Worm (Caenorhabditis elegans) whole organism, young adult: ENCODE data around the gene T08B1.4.

ENCODE experiments used
- B0019.2 ChIP-seq: fragments of 200-800 bp; sonication (Bioruptor generic); conservative IDR thresholded peaks from 2 replicates; pipeline ENCODE4 v1.3.6; 2022; ENCODE audit warnings: missing genetic modification reagents, missing genetic modification characterization, missing compliant biosample characterization
- C06A6.2 ChIP-seq: fragments of 200-800 bp; sonication (Bioruptor generic); conservative IDR thresholded peaks from 2 replicates; pipeline ENCODE4 v1.3.6; 2022; ENCODE audit warnings: missing genetic modification characterization, missing compliant biosample characterization
- F57A8.1 ChIP-seq: fragments of 200-800 bp; sonication (Bioruptor generic); optimal IDR thresholded peaks from 2 replicates; lab custom pipeline; 2018; ENCODE audit warnings: mild to moderate bottlenecking, missing genetic modification characterization, moderate library complexity, missing compliant biosample characterization
- K12H6.12 ChIP-seq: fragments of 200-800 bp; sonication (Bioruptor generic); optimal IDR thresholded peaks from 2 replicates; lab custom pipeline; 2018; ENCODE audit warnings: mild to moderate bottlenecking, missing genetic modification characterization, missing compliant biosample characterization
- Y53F4B.3 ChIP-seq: fragments of 200-800 bp; sonication (Bioruptor generic); IDR thresholded peaks from 2 replicates; pipeline ENCODE4 v1.3.6; 2022; ENCODE audit warnings: missing genetic modification reagents, missing genetic modification characterization, missing compliant biosample characterization
- Y67H2A.10 ChIP-seq: fragments of 200-800 bp; sonication (Bioruptor generic); conservative IDR thresholded peaks from 2 replicates; pipeline ENCODE4 v1.3.6; 2022; ENCODE audit warnings: missing genetic modification reagents, missing genetic modification characterization, missing compliant biosample characterization
- ama-1 ChIP-seq, 3 experiments: fragments of 150-350 bp in 1 of 3; sonication (generic microtip) in 2 of 3; optimal IDR thresholded peaks; 2 replicates each; lab custom pipeline; 2014 to 2018; ENCODE audit warnings: missing biosample characterization in 2 of 3, missing genetic modification characterization in 2 of 3, missing genetic modification reagents in 2 of 3
- aptf-2 ChIP-seq: fragments of 200-800 bp; sonication (Bioruptor generic); conservative IDR thresholded peaks from 2 replicates; pipeline ENCODE4 v1.3.6; 2022; ENCODE audit warnings: missing genetic modification reagents, missing genetic modification characterization, missing compliant biosample characterization
- athp-1 ChIP-seq: sonication (generic microtip); optimal IDR thresholded peaks from 2 replicates; lab custom pipeline; 2017; ENCODE audit warnings: mild to moderate bottlenecking, missing genetic modification characterization, missing compliant biosample characterization
- attf-3 ChIP-seq: fragments of 200-800 bp; sonication (Bioruptor generic); conservative IDR thresholded peaks from 2 replicates; pipeline ENCODE4 v1.3.6; 2022; ENCODE audit warnings: missing genetic modification reagents, missing genetic modification characterization, missing compliant biosample characterization
- bed-2 ChIP-seq: fragments of 200-800 bp; sonication (Bioruptor generic); IDR thresholded peaks from 2 replicates; pipeline ENCODE4 v1.3.6; 2022; ENCODE audit warnings: missing genetic modification reagents, missing genetic modification characterization, missing compliant biosample characterization
- cebp-1 ChIP-seq, 2 experiments: fragments of 200-800 bp in 1 of 2; sonication (Bioruptor generic) in 1 of 2; sonication (generic microtip) in 1 of 2; IDR thresholded peaks in 1 of 2; optimal IDR thresholded peaks in 1 of 2; 2 replicates each; pipeline versions ENCODE4 v1.3.6 to Lab custom; 2017 to 2022; ENCODE audit warnings: missing compliant biosample characterization in 2 of 2, missing genetic modification characterization in 2 of 2, mild to moderate bottlenecking in 1 of 2, missing genetic modification reagents in 1 of 2, moderate library complexity in 1 of 2
- ceh-27 ChIP-seq: fragments of 200-800 bp; sonication (Bioruptor generic); optimal IDR thresholded peaks from 2 replicates; lab custom pipeline; 2018; ENCODE audit warnings: mild to moderate bottlenecking, missing genetic modification characterization, moderate library complexity, missing compliant biosample characterization
- efl-1 ChIP-seq: fragments of 150-350 bp; optimal IDR thresholded peaks from 2 replicates; lab custom pipeline; 2014; ENCODE audit warnings: missing biosample characterization, missing genetic modification reagents, missing genetic modification characterization
- egrh-3 ChIP-seq: fragments of 200-800 bp; sonication (Bioruptor generic); IDR thresholded peaks from 2 replicates; pipeline ENCODE4 v1.3.6; 2022; ENCODE audit warnings: missing genetic modification reagents, missing genetic modification characterization, missing compliant biosample characterization
- fkh-3 ChIP-seq: sonication (generic microtip); optimal IDR thresholded peaks from 2 replicates; lab custom pipeline; 2016; ENCODE audit warnings: mild to moderate bottlenecking, missing genetic modification characterization, missing compliant biosample characterization
- hlh-26 ChIP-seq: fragments of 200-800 bp; sonication (Bioruptor generic); conservative IDR thresholded peaks from 2 replicates; pipeline ENCODE4 v1.3.6; 2022; ENCODE audit warnings: missing genetic modification reagents, missing genetic modification characterization, missing compliant biosample characterization
- hmg-1.2 ChIP-seq: fragments of 200-800 bp; sonication (Bioruptor generic); IDR thresholded peaks from 2 replicates; pipeline ENCODE4 v1.3.6; 2022; ENCODE audit warnings: missing genetic modification reagents, missing genetic modification characterization, missing compliant biosample characterization
- hrde-1 ChIP-seq: sonication (generic microtip); optimal IDR thresholded peaks from 2 replicates; lab custom pipeline; 2016; ENCODE audit warnings: missing genetic modification characterization, mild to moderate bottlenecking, missing compliant biosample characterization, moderate library complexity, missing genotype, missing genetic modification reagents, borderline replicate concordance
- let-526 ChIP-seq: fragments of 200-800 bp; sonication (Bioruptor generic); IDR thresholded peaks from 2 replicates; pipeline ENCODE4 v1.3.6; 2022; ENCODE audit warnings: missing genetic modification reagents, missing genetic modification characterization, missing compliant biosample characterization
- lin-26 ChIP-seq: fragments of 200-800 bp; sonication (Bioruptor generic); IDR thresholded peaks from 2 replicates; pipeline ENCODE4 v1.3.6; 2022; ENCODE audit warnings: missing genetic modification reagents, missing genetic modification characterization, missing compliant biosample characterization
- lin-40 ChIP-seq: sonication (generic microtip); optimal IDR thresholded peaks from 2 replicates; lab custom pipeline; 2016; ENCODE audit warnings: missing genetic modification characterization, mild to moderate bottlenecking, missing compliant biosample characterization, missing genotype, missing genetic modification reagents
- lin-54 ChIP-seq: fragments of 200-800 bp; sonication (Bioruptor generic); optimal IDR thresholded peaks from 2 replicates; lab custom pipeline; 2018; ENCODE audit warnings: mild to moderate bottlenecking, missing genetic modification characterization, missing compliant biosample characterization
- lir-1 ChIP-seq: fragments of 200-800 bp; sonication (Bioruptor generic); conservative IDR thresholded peaks from 2 replicates; pipeline ENCODE4 v1.3.6; 2022; ENCODE audit warnings: missing genetic modification reagents, missing genetic modification characterization, missing compliant biosample characterization
- lsl-1 ChIP-seq: fragments of 200-800 bp; sonication (Bioruptor generic); optimal IDR thresholded peaks from 2 replicates; lab custom pipeline; 2018; ENCODE audit warnings: mild to moderate bottlenecking, missing genetic modification characterization, moderate library complexity, missing compliant biosample characterization
- lsy-27 ChIP-seq: sonication (generic microtip); optimal IDR thresholded peaks from 2 replicates; lab custom pipeline; 2017; ENCODE audit warnings: missing genetic modification characterization, mild to moderate bottlenecking, missing compliant biosample characterization, antibody characterized with exemption, missing genotype, borderline replicate concordance; ENCODE audit not compliant: insufficient read depth
- madf-10 ChIP-seq: sonication (generic microtip); optimal IDR thresholded peaks from 2 replicates; lab custom pipeline; 2016; ENCODE audit warnings: mild to moderate bottlenecking, missing genetic modification characterization, missing compliant biosample characterization
- madf-6 ChIP-seq: fragments of 200-800 bp; sonication (Bioruptor generic); IDR thresholded peaks from 2 replicates; pipeline ENCODE4 v1.3.6; 2022; ENCODE audit warnings: missing genetic modification reagents, missing genetic modification characterization, missing compliant biosample characterization
- madf-8 ChIP-seq: fragments of 200-800 bp; sonication (Bioruptor generic); conservative IDR thresholded peaks from 2 replicates; pipeline ENCODE4 v1.3.6; 2022; ENCODE audit warnings: missing genetic modification reagents, missing genetic modification characterization, missing compliant biosample characterization
- mcd-1 ChIP-seq: fragments of 200-800 bp; sonication (Bioruptor generic); IDR thresholded peaks from 2 replicates; pipeline ENCODE4 v1.3.6; 2022; ENCODE audit warnings: missing genetic modification reagents, missing genetic modification characterization, missing compliant biosample characterization
- nfyb-1 ChIP-seq: fragments of 200-800 bp; sonication (Bioruptor generic); IDR thresholded peaks from 2 replicates; pipeline ENCODE4 v1.3.6; 2022; ENCODE audit warnings: missing genetic modification reagents, missing genetic modification characterization, missing compliant biosample characterization
- nhr-179 ChIP-seq: sonication (generic microtip); optimal IDR thresholded peaks from 2 replicates; lab custom pipeline; 2016; ENCODE audit warnings: mild to moderate bottlenecking, missing genetic modification characterization, missing compliant biosample characterization
- sea-2 ChIP-seq: fragments of 200-800 bp; sonication (Bioruptor generic); IDR thresholded peaks from 2 replicates; pipeline ENCODE4 v1.3.6; 2022; ENCODE audit warnings: missing genetic modification characterization, missing compliant biosample characterization
- somi-1 ChIP-seq: fragments of 200-800 bp; sonication (Bioruptor generic); optimal IDR thresholded peaks from 2 replicates; lab custom pipeline; 2018; ENCODE audit warnings: mild to moderate bottlenecking, missing genetic modification characterization, missing compliant biosample characterization
- tbx-9 ChIP-seq: sonication (generic microtip); optimal IDR thresholded peaks from 2 replicates; lab custom pipeline; 2016; ENCODE audit warnings: borderline replicate concordance, missing genetic modification characterization, inconsistent platforms, missing compliant biosample characterization
- zfh-2 ChIP-seq: fragments of 200-800 bp; sonication (Bioruptor generic); conservative IDR thresholded peaks from 2 replicates; pipeline ENCODE4 v1.3.6; 2022; ENCODE audit warnings: missing genetic modification reagents, missing genetic modification characterization, missing compliant biosample characterization
- zim-3 ChIP-seq: sonication (generic microtip); optimal IDR thresholded peaks from 2 replicates; lab custom pipeline; 2017; ENCODE audit warnings: mild to moderate bottlenecking, missing genetic modification characterization, moderate library complexity, missing compliant biosample characterization
- ztf-25 ChIP-seq: fragments of 200-800 bp; sonication (Bioruptor generic); IDR thresholded peaks from 2 replicates; pipeline ENCODE4 v1.3.6; 2022; ENCODE audit warnings: missing genetic modification reagents, missing genetic modification characterization, missing compliant biosample characterization
- ztf-3 ChIP-seq: fragments of 200-800 bp; sonication (Bioruptor generic); optimal IDR thresholded peaks from 2 replicates; lab custom pipeline; 2018; ENCODE audit warnings: mild to moderate bottlenecking, missing genetic modification characterization, missing compliant biosample characterization

T08B1.4 gene

DNA sequence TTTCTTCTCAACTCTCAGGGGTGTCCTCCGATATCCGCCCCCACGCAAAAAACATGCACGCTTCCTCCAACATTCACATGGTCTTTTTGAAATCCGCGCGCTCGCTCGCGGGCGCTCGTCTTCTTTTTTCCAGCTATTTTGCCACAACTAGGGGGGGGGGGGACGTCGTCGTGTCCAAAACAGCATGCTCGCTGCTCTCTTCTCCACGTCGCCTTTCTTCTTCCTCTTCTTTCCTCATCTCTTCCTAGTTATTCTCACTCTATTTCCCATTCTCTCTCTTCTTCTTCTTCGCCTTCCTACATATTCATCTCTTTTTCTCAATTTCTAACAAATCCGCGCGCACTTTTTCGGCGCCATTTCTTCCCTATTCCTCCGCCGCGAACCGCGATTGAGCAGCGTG lies 35.6 kb upstream of the T08B1.4 start:
- TF ChIP-seq F57A8.1 (GFP tag; lab: Kevin White, UChicago) = peak; percentile 23
- TF ChIP-seq cebp-1 (GFP tag; IDR thresholded peaks at IDR 0.05; lab: Robert Waterston, UW) = no peak
- TF ChIP-seq cebp-1 (tag; optimal IDR thresholded peaks at IDR 0.05; lab: Kevin White, UChicago) = peak; percentile 47
- peak; percentile 25; the same call in 1 of the 2 replicates for TF ChIP-seq mcd-1 (GFP tag; lab: Robert Waterston, UW)
- 0 out of 2 replicates have a peak, but pooled peaks have one; percentile 15 for TF ChIP-seq egrh-3 (GFP tag; lab: Robert Waterston, UW)
- TF ChIP-seq efl-1 (GFP tag; lab: Kevin White, UChicago) = no peak
- no peak for TF ChIP-seq aptf-2 (GFP tag; lab: Robert Waterston, UW)
- 0 out of 2 replicates have a peak, but pooled peaks have one; percentile 7 for TF ChIP-seq hmg-1.2 (GFP tag; lab: Robert Waterston, UW)
- peak; percentile 61 for TF ChIP-seq K12H6.12 (tag; lab: Kevin White, UChicago)
- TF ChIP-seq lin-40 = peak; percentile 17
- peak; percentile 86 for TF ChIP-seq zfh-2 (GFP tag; lab: Robert Waterston, UW)
- TF ChIP-seq sea-2 (GFP tag; lab: Robert Waterston, UW) = no peak
- peak; percentile 12 for TF ChIP-seq ceh-27 (GFP tag; lab: Kevin White, UChicago)

DNA sequence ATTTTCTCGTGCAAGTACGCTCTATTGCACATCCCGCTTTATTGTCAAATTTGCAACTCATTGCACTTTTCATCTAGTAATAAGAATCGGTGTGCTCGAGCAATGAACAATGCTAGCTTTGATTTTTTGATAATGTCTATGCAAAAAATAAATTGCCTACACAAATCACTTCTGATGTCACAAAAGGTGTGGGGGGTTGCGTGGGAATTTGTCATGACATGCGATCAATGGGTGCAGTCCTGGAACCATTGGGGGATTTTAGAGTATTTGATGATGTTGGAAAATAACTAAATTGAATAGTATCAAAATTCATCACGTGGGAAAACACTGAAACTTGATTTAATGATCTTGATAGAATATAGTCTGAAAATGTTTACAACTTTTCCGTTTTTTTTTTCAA lies 33.2 kb upstream of the T08B1.4 start:
- TF ChIP-seq hlh-26 (GFP tag; lab: Robert Waterston, UW) (no peak), lin-40 (no peak), bed-2 (GFP tag; lab: Robert Waterston, UW) (no peak), nhr-179 (tag; lab: Kevin White, UChicago) (no peak), hrde-1 (tag; lab: Kevin White, UChicago) (no peak), tbx-9 (no peak), madf-8 (no peak), lir-1 (GFP tag; lab: Robert Waterston, UW) (no peak), zfh-2 (GFP tag; lab: Robert Waterston, UW) (no peak), lsl-1 (GFP tag; lab: Kevin White, UChicago) (no peak), C06A6.2 (no peak), cebp-1 (GFP tag; IDR thresholded peaks at IDR 0.05; lab: Robert Waterston, UW) (no peak), cebp-1 (tag; optimal IDR thresholded peaks at IDR 0.05; lab: Kevin White, UChicago) (no peak), somi-1 (GFP tag; lab: Kevin White, UChicago) (no peak), fkh-3 (tag; lab: Kevin White, UChicago) (no peak), sea-2 (GFP tag; lab: Robert Waterston, UW) (no peak), madf-10 (tag; lab: Kevin White, UChicago) (no peak), lin-54 (GFP tag; lab: Kevin White, UChicago) (no peak), let-526 (GFP tag; lab: Robert Waterston, UW) (no peak)

DNA sequence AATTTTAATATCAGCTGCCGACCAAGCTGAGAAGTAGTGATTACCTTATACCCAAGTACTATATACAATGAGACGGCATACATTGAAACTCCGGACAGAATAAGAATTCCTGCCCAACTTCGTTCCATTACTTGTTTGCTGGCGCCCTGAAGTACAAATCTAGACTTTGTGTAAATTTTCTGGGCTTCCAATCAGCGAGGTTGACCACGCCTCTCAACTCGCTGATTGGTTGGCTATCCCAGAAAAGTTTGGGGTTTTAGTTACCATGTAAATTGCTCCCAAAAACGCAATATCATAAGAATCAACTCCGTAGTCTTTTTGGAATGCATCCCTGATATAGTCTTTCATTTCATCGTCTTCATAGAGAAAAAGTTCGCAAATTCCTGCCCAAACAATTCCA lies 23.8 kb upstream of the T08B1.4 start:
- TF ChIP-seq Y67H2A.10 (GFP tag; lab: Robert Waterston, UW) (no peak), attf-3 (no peak), zim-3 (tag; lab: Kevin White, UChicago) (no peak), Y53F4B.3 (no peak), nhr-179 (tag; lab: Kevin White, UChicago) (no peak), nfyb-1 (GFP tag; lab: Robert Waterston, UW) (no peak), madf-6 (no peak), lsy-27 (tag; lab: Kevin White, UChicago) (no peak), C06A6.2 (no peak), athp-1 (tag; lab: Kevin White, UChicago) (no peak), ama-1 (optimal IDR thresholded peaks at IDR 0.05; lab: Kevin White, UChicago) (no peak), ama-1 (GFP tag; optimal IDR thresholded peaks at IDR 0.05; lab: Kevin White, UChicago) (no peak), hlh-26 (GFP tag; lab: Robert Waterston, UW) (no peak), ztf-3 (GFP tag; lab: Kevin White, UChicago) (no peak), lin-26 (GFP tag; lab: Robert Waterston, UW) (no peak), zfh-2 (GFP tag; lab: Robert Waterston, UW) (no peak), B0019.2 (GFP tag; lab: Robert Waterston, UW) (no peak), ztf-25 (GFP tag; lab: Robert Waterston, UW) (no peak), ceh-27 (GFP tag; lab: Kevin White, UChicago) (no peak), hrde-1 (tag; lab: Kevin White, UChicago) (no peak)
